Worm (Caenorhabditis elegans): ENCODE data around the gene T16G12.3.

The T16G12.3 gene

ce11 chrIII:10057518-10057917 is 7.1 kb downstream of the T16G12.3 start, which contains the start of gene T16G12.4:
Gene T16G12.4, plus strand, starts transcription at chrIII:10057818.
- TF ChIP-seq ztf-4 (tag; optimal IDR thresholded peaks at IDR 0.05) (no peak), tbx-2 (tag; optimal IDR thresholded peaks at IDR 0.05) (no peak), daf-12 (tag; optimal IDR thresholded peaks at IDR 0.05) (no peak), nhr-11 (tag; optimal IDR thresholded peaks at IDR 0.05) (no peak), fkh-2 (tag; optimal IDR thresholded peaks at IDR 0.05) (no peak), elt-2 (tag; optimal IDR thresholded peaks at IDR 0.05) (no peak), mml-1 (tag; optimal IDR thresholded peaks at IDR 0.05) (no peak), nhr-76 (tag; optimal IDR thresholded peaks at IDR 0.05) (no peak), ceh-16 (tag; optimal IDR thresholded peaks at IDR 0.05) (no peak), fos-1 (tag; optimal IDR thresholded peaks at IDR 0.05) (no peak), sea-2 (GFP tag; optimal IDR thresholded peaks at IDR 0.05) (no peak), jun-1 (tag; optimal IDR thresholded peaks at IDR 0.05) (no peak), nhr-43 (tag; optimal IDR thresholded peaks at IDR 0.05; ENCODE audit: poor library complexity, severe bottlenecking) (no peak), nhr-25 (tag; optimal IDR thresholded peaks at IDR 0.05) (no peak), mdl-1 (tag; optimal IDR thresholded peaks at IDR 0.05) (no peak), skn-1 (tag; optimal IDR thresholded peaks at IDR 0.05) (no peak), elt-3 (tag; optimal IDR thresholded peaks at IDR 0.05) (no peak), ceh-82 (tag; optimal IDR thresholded peaks at IDR 0.05) (no peak), nhr-67 (tag; optimal IDR thresholded peaks at IDR 0.05) (no peak)

DNA sequence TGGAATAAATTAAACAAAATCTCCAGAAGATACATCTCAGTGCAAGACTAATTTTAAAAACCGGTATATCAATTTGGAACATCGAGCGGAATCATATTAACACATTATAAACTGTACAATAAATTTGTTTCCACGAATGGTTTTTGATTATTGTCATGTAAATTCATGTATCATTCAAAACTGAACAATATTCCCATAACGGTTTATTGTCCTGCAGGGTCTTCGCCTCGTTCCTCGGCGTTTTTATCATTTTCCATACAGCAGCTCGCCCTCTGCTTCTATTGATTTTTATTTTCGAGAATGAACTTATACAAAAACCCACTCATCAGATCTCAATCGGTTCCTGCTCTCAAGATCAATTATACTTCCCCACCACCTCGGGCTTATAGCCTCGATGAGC is 8.6 kb downstream of the T16G12.3 start, which contains the start of gene T16G12.8:
TSS of gene T16G12.8 (plus strand) at position 301 of the 400 bp plus-strand sequence.
- no peak for TF ChIP-seq jun-1 (tag; optimal IDR thresholded peaks at IDR 0.05)
- TF ChIP-seq nhr-43 (tag; optimal IDR thresholded peaks at IDR 0.05; ENCODE audit: poor library complexity, severe bottlenecking), result no peak

ce11 chrIII:10060573-10060972 is 10.2 kb downstream of the T16G12.3 start, which contains the start of gene T16G12.13:
Gene T16G12.13, plus strand, starts transcription at chrIII:10060865.
- TF ChIP-seq ceh-82 (tag; optimal IDR thresholded peaks at IDR 0.05), result no peak
- no peak for TF ChIP-seq nhr-77 (tag; optimal IDR thresholded peaks at IDR 0.05)

- TF ChIP-seq tbx-2 (tag; optimal IDR thresholded peaks at IDR 0.05) (no peak), snpc-4 (tag; optimal IDR thresholded peaks at IDR 0.05) (peak; percentile 12), hmg-11 (tag; optimal IDR thresholded peaks at IDR 0.05) (peak; percentile 65), nhr-43 (tag; optimal IDR thresholded peaks at IDR 0.05; ENCODE audit: poor library complexity, severe bottlenecking) (peak; percentile 79), lsy-12 (tag; optimal IDR thresholded peaks at IDR 0.05) (peak; percentile 22), lin-15B (tag; optimal IDR thresholded peaks at IDR 0.05) (peak; percentile 48)
These were observed 13.7 kb downstream of the T16G12.3 start, which contains the start of gene ekl-6 for ce11 chrIII:10064140-10064539. Gene ekl-6, plus strand, starts transcription at chrIII:10064404.

ce11 chrIII:10069278-10069677 is 18.9 kb downstream of the T16G12.3 start, which contains the start of gene T16G12.6:
Gene T16G12.6, plus strand, starts transcription at chrIII:10069578.
- no peak for TF ChIP-seq eor-1 (tag; optimal IDR thresholded peaks at IDR 0.05)
- TF ChIP-seq nhr-237 (tag; optimal IDR thresholded peaks at IDR 0.05), result no peak
- TF ChIP-seq nhr-67 (tag; optimal IDR thresholded peaks at IDR 0.05), result no peak
- TF ChIP-seq egl-5 (tag; optimal IDR thresholded peaks at IDR 0.05), result no peak
- TF ChIP-seq nfya-1 (tag; optimal IDR thresholded peaks at IDR 0.05; ENCODE audit: insufficient read depth), result no peak
- no peak for TF ChIP-seq nhr-76 (tag; optimal IDR thresholded peaks at IDR 0.05)
- TF ChIP-seq fkh-2 (tag; optimal IDR thresholded peaks at IDR 0.05), result no peak
- no peak for TF ChIP-seq ztf-11 (tag; optimal IDR thresholded peaks at IDR 0.05)
- no peak for TF ChIP-seq ZK546.5 (tag; optimal IDR thresholded peaks at IDR 0.05)
- TF ChIP-seq skn-1 (tag; optimal IDR thresholded peaks at IDR 0.05), result no peak
- no peak for TF ChIP-seq elt-1 (tag; optimal IDR thresholded peaks at IDR 0.05)
- no peak for TF ChIP-seq nhr-11 (tag; optimal IDR thresholded peaks at IDR 0.05)
- no peak for TF ChIP-seq nhr-77 (tag; optimal IDR thresholded peaks at IDR 0.05)
- no peak for TF ChIP-seq fos-1 (tag; optimal IDR thresholded peaks at IDR 0.05)

DNA sequence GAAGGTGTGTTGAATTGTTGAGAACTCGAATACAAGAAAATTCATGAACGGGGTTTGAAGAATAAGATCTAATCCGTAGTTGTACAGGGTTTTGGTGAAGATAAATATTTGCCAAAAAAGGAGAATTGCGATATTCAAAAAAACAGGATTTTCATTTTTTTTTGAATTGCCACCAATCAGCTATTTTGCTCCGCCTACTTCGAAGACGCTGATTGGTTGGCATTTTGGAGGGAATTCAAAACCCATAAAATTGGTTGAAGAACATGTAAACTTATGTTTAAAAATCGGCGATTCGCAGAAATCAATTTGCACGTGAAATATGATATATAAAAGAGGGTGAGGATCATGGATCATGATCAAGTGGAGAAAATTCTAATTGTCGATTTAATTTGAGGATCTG is 25.6 kb downstream of the T16G12.3 start:
- TF ChIP-seq nfya-1 (tag; optimal IDR thresholded peaks at IDR 0.05; ENCODE audit: insufficient read depth) (peak; percentile 92), jun-1 (tag; optimal IDR thresholded peaks at IDR 0.05) (no peak)

Data from whole organism, L3 larva.